1 fruit fly cellular context compared by ENCODE assay signal in the genomic region with DNA sequence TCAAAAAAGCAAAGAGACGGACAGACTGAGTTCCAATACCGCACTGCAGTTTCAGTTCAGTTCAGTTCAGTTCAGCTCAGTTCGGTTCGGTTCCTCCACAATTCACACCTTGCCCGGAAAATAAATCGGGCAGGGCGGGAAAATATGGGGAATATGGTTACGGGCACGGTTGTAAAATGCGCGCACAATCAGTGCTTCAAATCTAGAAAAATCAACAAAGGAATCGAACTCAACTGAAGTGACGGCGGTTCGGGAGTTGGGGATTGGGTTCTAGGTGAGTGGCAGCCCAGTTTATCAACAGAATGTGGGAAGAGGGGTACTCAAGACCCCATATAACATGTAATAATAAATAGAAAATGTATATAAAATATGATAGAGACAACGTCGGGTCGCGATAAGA.
TF ChIP-seq lines count a peak whose summit lies in the region.

No protein-coding gene starts in this region.

TF ChIP-seq in whole organism, embryonic, 481 proteins besides CTCF, POLR2A, EP300 and RAD21 (continued from another document and continues in another):
- TF ChIP-seq CG15696 (tag; optimal IDR thresholded peaks at IDR 0.05; lab: Kevin White, UChicago) (peak; percentile 14), fd64A (GFP tag; optimal IDR thresholded peaks at IDR 0.05; lab: Kevin White, UChicago) (no peak), PHDP (tag; optimal IDR thresholded peaks at IDR 0.05; lab: Kevin White, UChicago) (no peak), Med (GFP tag; lab: Kevin White, UChicago) (peak; percentile 46), Poxn (GFP tag; IDR thresholded peaks at IDR 0.05; lab: Robert Waterston, UW) (no peak), mirr (GFP tag; optimal IDR thresholded peaks at IDR 0.05; lab: Kevin White, UChicago) (no peak), CG13775 (GFP tag; optimal IDR thresholded peaks at IDR 0.05; lab: Kevin White, UChicago) (no peak), CG3407 (GFP tag; optimal IDR thresholded peaks at IDR 0.05; lab: Kevin White, UChicago) (no peak), repo (GFP tag; optimal IDR thresholded peaks at IDR 0.05; lab: Kevin White, UChicago) (no peak), cas (GFP tag; IDR thresholded peaks at IDR 0.05; lab: Robert Waterston, UW) (no peak), Aef1 (GFP tag; IDR thresholded peaks at IDR 0.05; lab: Robert Waterston, UW) (no peak), gsb-n (tag; optimal IDR thresholded peaks at IDR 0.05; lab: Kevin White, UChicago) (peak; percentile 30), Vsx1 (GFP tag; optimal IDR thresholded peaks at IDR 0.05; lab: Kevin White, UChicago) (peak; percentile 22), her (GFP tag; optimal IDR thresholded peaks at IDR 0.05; lab: Kevin White, UChicago) (no peak), CG7745 (tag; optimal IDR thresholded peaks at IDR 0.05; lab: Kevin White, UChicago) (peak; percentile 38), CG30403 (GFP tag; optimal IDR thresholded peaks at IDR 0.05; lab: Kevin White, UChicago) (no peak), vvl (GFP tag; IDR thresholded peaks at IDR 0.05; lab: Robert Waterston, UW) (no peak), CG10147 (GFP tag; optimal IDR thresholded peaks at IDR 0.05; lab: Kevin White, UChicago) (no peak), otp (GFP tag; IDR thresholded peaks at IDR 0.05; lab: Robert Waterston, UW) (0 out of 3 replicates have a peak, but pooled peaks have one; percentile 28), ftz-f1 (GFP tag; optimal IDR thresholded peaks at IDR 0.05; lab: Kevin White, UChicago) (no peak), CG8765 (GFP tag; IDR thresholded peaks at IDR 0.05; lab: Robert Waterston, UW) (no peak), GATAe (GFP tag; conservative IDR thresholded peaks at IDR 0.05; lab: Robert Waterston, UW) (no peak), prd (optimal IDR thresholded peaks at IDR 0.05; lab: Kevin White, UChicago) (no peak), prd (GFP tag; IDR thresholded peaks at IDR 0.05; lab: Robert Waterston, UW) (no peak), CG6813 (GFP tag; optimal IDR thresholded peaks at IDR 0.05; lab: Kevin White, UChicago) (no peak), CG7786 (GFP tag; optimal IDR thresholded peaks at IDR 0.05; lab: Kevin White, UChicago) (no peak), Ptx1 (GFP tag; IDR thresholded peaks at IDR 0.05; lab: Robert Waterston, UW) (no peak), CG14050 (GFP tag; IDR thresholded peaks at IDR 0.05; lab: Robert Waterston, UW) (no peak), en (GFP tag; optimal IDR thresholded peaks at IDR 0.05; lab: Kevin White, UChicago) (no peak), CG34422 (GFP tag; IDR thresholded peaks at IDR 0.05; lab: Robert Waterston, UW) (no peak), CG10431 (GFP tag; optimal IDR thresholded peaks at IDR 0.05; lab: Kevin White, UChicago) (no peak), CG17612 (GFP tag; IDR thresholded peaks at IDR 0.05; lab: Robert Waterston, UW) (no peak), C15 (GFP tag; IDR thresholded peaks at IDR 0.05; lab: Robert Waterston, UW) (no peak), dpn (GFP tag; optimal IDR thresholded peaks at IDR 0.05; lab: Kevin White, UChicago) (no peak), CG13894 (tag; optimal IDR thresholded peaks at IDR 0.05; lab: Kevin White, UChicago) (no peak), dysf (GFP tag; IDR thresholded peaks at IDR 0.05; lab: Robert Waterston, UW) (no peak), Spps (tag; optimal IDR thresholded peaks at IDR 0.05; lab: Kevin White, UChicago) (no peak), bcd (GFP tag; optimal IDR thresholded peaks at IDR 0.05; lab: Kevin White, UChicago) (no peak), CG10321 (GFP tag; IDR thresholded peaks at IDR 0.05; lab: Robert Waterston, UW) (no peak), dmrt99B (tag; optimal IDR thresholded peaks at IDR 0.05; lab: Kevin White, UChicago) (no peak), unc-4 (GFP tag; IDR thresholded peaks at IDR 0.05; lab: Robert Waterston, UW; ENCODE audit: partially characterized antibody) (no peak), ERR (GFP tag; optimal IDR thresholded peaks at IDR 0.05; lab: Kevin White, UChicago) (no peak), CG13296 (GFP tag; optimal IDR thresholded peaks at IDR 0.05; lab: Kevin White, UChicago) (no peak), Bdp1 (GFP tag; optimal IDR thresholded peaks at IDR 0.05; lab: Kevin White, UChicago) (no peak), sna (GFP tag; IDR thresholded peaks at IDR 0.05; lab: Robert Waterston, UW; ENCODE audit: partially characterized antibody) (no peak), CG32772 (GFP tag; IDR thresholded peaks at IDR 0.05; lab: Robert Waterston, UW) (no peak), sd (tag; optimal IDR thresholded peaks at IDR 0.05; lab: Kevin White, UChicago) (peak; percentile 4), CG4730 (GFP tag; IDR thresholded peaks at IDR 0.05; lab: Robert Waterston, UW) (no peak), CG12391 (tag; optimal IDR thresholded peaks at IDR 0.05; lab: Kevin White, UChicago) (no peak), CG10565 (GFP tag; optimal IDR thresholded peaks at IDR 0.05; lab: Kevin White, UChicago) (no peak), eyg (GFP tag; optimal IDR thresholded peaks at IDR 0.05; lab: Kevin White, UChicago) (no peak), NC2β (GFP tag; optimal IDR thresholded peaks at IDR 0.05; lab: Kevin White, UChicago) (no peak), CG2875 (GFP tag; optimal IDR thresholded peaks at IDR 0.05; lab: Kevin White, UChicago) (no peak), Dref (GFP tag; IDR thresholded peaks at IDR 0.05; lab: Robert Waterston, UW) (no peak), CG15073 (GFP tag; optimal IDR thresholded peaks at IDR 0.05; lab: Kevin White, UChicago) (no peak), CG7271 (tag; optimal IDR thresholded peaks at IDR 0.05; lab: Kevin White, UChicago) (no peak), Atf6 (GFP tag; IDR thresholded peaks at IDR 0.05; lab: Robert Waterston, UW) (no peak), kay (GFP tag; optimal IDR thresholded peaks at IDR 0.05; lab: Kevin White, UChicago) (no peak), scrt (GFP tag; optimal IDR thresholded peaks at IDR 0.05; lab: Kevin White, UChicago) (no peak), CG13424 (tag; optimal IDR thresholded peaks at IDR 0.05; lab: Kevin White, UChicago) (no peak), onecut (GFP tag; IDR thresholded peaks at IDR 0.05; lab: Robert Waterston, UW) (no peak), wdn (GFP tag; IDR thresholded peaks at IDR 0.05; lab: Robert Waterston, UW) (no peak), E2f2 (GFP tag; IDR thresholded peaks at IDR 0.05; lab: Robert Waterston, UW) (no peak), CoRest (tag; optimal IDR thresholded peaks at IDR 0.05; lab: Kevin White, UChicago) (peak; percentile 1), Fer2 (tag; optimal IDR thresholded peaks at IDR 0.05; lab: Kevin White, UChicago) (no peak), Opbp (GFP tag; IDR thresholded peaks at IDR 0.05; lab: Robert Waterston, UW; ENCODE audit: partially characterized antibody) (0 out of 3 replicates have a peak, but pooled peaks have one; percentile 5), crol (GFP tag; IDR thresholded peaks at IDR 0.05; lab: Robert Waterston, UW) (peak; percentile 52; the same call in 1 of the 2 replicates), Dad (GFP tag; optimal IDR thresholded peaks at IDR 0.05; lab: Kevin White, UChicago) (no peak), jigr1 (GFP tag; IDR thresholded peaks at IDR 0.05; lab: Robert Waterston, UW) (no peak), tup (GFP tag; optimal IDR thresholded peaks at IDR 0.05; lab: Kevin White, UChicago) (no peak), h (optimal IDR thresholded peaks at IDR 0.05; lab: Kevin White, UChicago) (no peak), salm (tag; optimal IDR thresholded peaks at IDR 0.05; lab: Kevin White, UChicago) (peak; percentile 23), CG9932 (GFP tag; IDR thresholded peaks at IDR 0.05; lab: Robert Waterston, UW) (no peak), phol (tag; optimal IDR thresholded peaks at IDR 0.05; lab: Kevin White, UChicago) (no peak), Taf1 (GFP tag; IDR thresholded peaks at IDR 0.05; lab: Robert Waterston, UW) (no peak), CG5245 (GFP tag; optimal IDR thresholded peaks at IDR 0.05; lab: Kevin White, UChicago) (no peak), Myb (GFP tag; optimal IDR thresholded peaks at IDR 0.05; lab: Kevin White, UChicago) (no peak), lbe (GFP tag; optimal IDR thresholded peaks at IDR 0.05; lab: Kevin White, UChicago) (no peak), az2 (GFP tag; optimal IDR thresholded peaks at IDR 0.05; lab: Kevin White, UChicago) (no peak), CG30020 (tag; optimal IDR thresholded peaks at IDR 0.05; lab: Kevin White, UChicago) (no peak), Fer1 (GFP tag; optimal IDR thresholded peaks at IDR 0.05; lab: Kevin White, UChicago) (no peak), CG16863 (GFP tag; optimal IDR thresholded peaks at IDR 0.05; lab: Kevin White, UChicago) (no peak), dan (GFP tag; IDR thresholded peaks at IDR 0.05; lab: Robert Waterston, UW) (no peak), pros (GFP tag; optimal IDR thresholded peaks at IDR 0.05; lab: Kevin White, UChicago) (peak; percentile 3), CG15601 (tag; optimal IDR thresholded peaks at IDR 0.05; lab: Kevin White, UChicago) (peak; percentile 50), CG17186 (GFP tag; optimal IDR thresholded peaks at IDR 0.05; lab: Kevin White, UChicago) (no peak), CG2202 (tag; optimal IDR thresholded peaks at IDR 0.05; lab: Kevin White, UChicago) (peak; percentile 5), CG4424 (GFP tag; optimal IDR thresholded peaks at IDR 0.05; lab: Kevin White, UChicago) (no peak), hkb (optimal IDR thresholded peaks at IDR 0.05; lab: Kevin White, UChicago) (no peak), hkb (GFP tag; IDR thresholded peaks at IDR 0.05; lab: Robert Waterston, UW) (no peak), fu2 (GFP tag; optimal IDR thresholded peaks at IDR 0.05; lab: Kevin White, UChicago) (no peak), nmo (GFP tag; optimal IDR thresholded peaks at IDR 0.05; lab: Kevin White, UChicago) (no peak), CG14667 (GFP tag; IDR thresholded peaks at IDR 0.05; lab: Robert Waterston, UW) (no peak), hb (GFP tag; IDR thresholded peaks at IDR 0.05; lab: Robert Waterston, UW; ENCODE audit: partially characterized antibody) (no peak), Ravus (GFP tag; IDR thresholded peaks at IDR 0.05; lab: Robert Waterston, UW) (no peak), CG2199 (GFP tag; IDR thresholded peaks at IDR 0.05; lab: Robert Waterston, UW) (peak; percentile 68; the same call in 1 of the 3 replicates), dmrt11E (tag; optimal IDR thresholded peaks at IDR 0.05; lab: Kevin White, UChicago) (peak; percentile 2), cato (GFP tag; optimal IDR thresholded peaks at IDR 0.05; lab: Kevin White, UChicago; ENCODE audit: borderline replicate concordance) (no peak), ash1 (GFP tag; optimal IDR thresholded peaks at IDR 0.05; lab: Kevin White, UChicago) (no peak), CG2116 (GFP tag; optimal IDR thresholded peaks at IDR 0.05; lab: Kevin White, UChicago) (peak; percentile 6), Side (GFP tag; optimal IDR thresholded peaks at IDR 0.05; lab: Kevin White, UChicago) (no peak), CG4282 (GFP tag; optimal IDR thresholded peaks at IDR 0.05; lab: Kevin White, UChicago) (no peak), cad (GFP tag; optimal IDR thresholded peaks at IDR 0.05; lab: Kevin White, UChicago) (peak; percentile 0), CG11504 (tag; optimal IDR thresholded peaks at IDR 0.05; lab: Kevin White, UChicago) (no peak), Doc3 (GFP tag; IDR thresholded peaks at IDR 0.05; lab: Robert Waterston, UW; ENCODE audit: partially characterized antibody) (no peak), Hmr (GFP tag; optimal IDR thresholded peaks at IDR 0.05; lab: Kevin White, UChicago) (no peak), CG17829 (tag; optimal IDR thresholded peaks at IDR 0.05; lab: Kevin White, UChicago) (no peak), Dek (tag; optimal IDR thresholded peaks at IDR 0.05; lab: Kevin White, UChicago) (no peak), dm (GFP tag; optimal IDR thresholded peaks at IDR 0.05; lab: Kevin White, UChicago) (no peak), CG8290 (GFP tag; optimal IDR thresholded peaks at IDR 0.05; lab: Kevin White, UChicago) (no peak), CG8290 (tag; optimal IDR thresholded peaks at IDR 0.05; lab: Kevin White, UChicago) (peak in 1 of 2 experiments; percentile 40), CG12769 (tag; optimal IDR thresholded peaks at IDR 0.05; lab: Kevin White, UChicago) (peak; percentile 62), CG17361 (GFP tag; IDR thresholded peaks at IDR 0.05; lab: Robert Waterston, UW) (no peak), Camta (GFP tag; optimal IDR thresholded peaks at IDR 0.05; lab: Kevin White, UChicago) (no peak), dati (GFP tag; IDR thresholded peaks at IDR 0.05; lab: Robert Waterston, UW) (no peak), lov (optimal IDR thresholded peaks at IDR 0.05; lab: Kevin White, UChicago) (no peak), lov (GFP tag; IDR thresholded peaks at IDR 0.05; lab: Robert Waterston, UW) (0 out of 3 replicates have a peak, but pooled peaks have one; percentile 5), sqz (GFP tag; optimal IDR thresholded peaks at IDR 0.05; lab: Kevin White, UChicago) (peak; percentile 11), sens-2 (GFP tag; IDR thresholded peaks at IDR 0.05; lab: Robert Waterston, UW) (peak; percentile 90), Dip3 (GFP tag; optimal IDR thresholded peaks at IDR 0.05; lab: Kevin White, UChicago) (no peak), fru (optimal IDR thresholded peaks at IDR 0.05; lab: Kevin White, UChicago) (no peak), Sry-β (GFP tag; optimal IDR thresholded peaks at IDR 0.05; lab: Kevin White, UChicago) (no peak), Hr78 (GFP tag; optimal IDR thresholded peaks at IDR 0.05; lab: Kevin White, UChicago) (peak in 1 of 2 experiments; percentile 20), zf30C (GFP tag; optimal IDR thresholded peaks at IDR 0.05; lab: Kevin White, UChicago) (no peak), CG16779 (GFP tag; IDR thresholded peaks at IDR 0.05; lab: Robert Waterston, UW) (no peak), ci (GFP tag; IDR thresholded peaks at IDR 0.05; lab: Robert Waterston, UW) (0 out of 3 replicates have a peak, but pooled peaks have one; percentile 23), D19B (GFP tag; optimal IDR thresholded peaks at IDR 0.05; lab: Kevin White, UChicago) (no peak), pnt (GFP tag; optimal IDR thresholded peaks at IDR 0.05; lab: Kevin White, UChicago) (no peak), fd96Cb (tag; optimal IDR thresholded peaks at IDR 0.05; lab: Kevin White, UChicago) (no peak), maf-S (GFP tag; optimal IDR thresholded peaks at IDR 0.05; lab: Kevin White, UChicago) (no peak), CG17328 (GFP tag; IDR thresholded peaks at IDR 0.05; lab: Robert Waterston, UW) (no peak), CG11093 (GFP tag; IDR thresholded peaks at IDR 0.05; lab: Robert Waterston, UW) (no peak), Pdp1 (GFP tag; optimal IDR thresholded peaks at IDR 0.05; lab: Kevin White, UChicago) (peak in 1 of 2 experiments; percentile 42), sr (GFP tag; IDR thresholded peaks at IDR 0.05; lab: Robert Waterston, UW) (no peak)
